Fruit fly (Drosophila melanogaster) whole organism, wandering third instar larva: ENCODE measurements around the gene Mst27D.

Experiments
- Abd-B ChIP-seq: fragments of >200 bp; optimal IDR thresholded peaks from 2 replicates; lab custom pipeline; 2017; ENCODE audit warnings: missing biosample characterization, missing genetic modification characterization
- Dfd ChIP-seq: fragments of >200 bp; optimal IDR thresholded peaks from 2 replicates; lab custom pipeline; 2017; ENCODE audit warnings: missing biosample characterization, missing genetic modification characterization
- Hr78 ChIP-seq: fragments of >200 bp; optimal IDR thresholded peaks from 2 replicates; lab custom pipeline; 2017; ENCODE audit warnings: missing biosample characterization, missing genetic modification characterization
- Mio ChIP-seq: sonication (Bioruptor generic); optimal IDR thresholded peaks from 2 replicates; lab custom pipeline; 2016; ENCODE audit warnings: missing biosample characterization, missing genetic modification characterization
- fru ChIP-seq: fragments of 200-800 bp; sonication (Bioruptor generic); optimal IDR thresholded peaks from 3 replicates; lab custom pipeline; 2016; ENCODE audit warnings: missing biosample characterization, mild to moderate bottlenecking, missing genetic modification characterization
- h ChIP-seq: fragments of 200-800 bp; sonication (Bioruptor generic); optimal IDR thresholded peaks from 3 replicates; lab custom pipeline; 2016; ENCODE audit warnings: missing biosample characterization, mild to moderate bottlenecking, missing genetic modification characterization
- jim ChIP-seq: fragments of 175-275, 200-325 bp; sonication (Bioruptor generic); optimal IDR thresholded peaks from 2 replicates; lab custom pipeline; 2016; ENCODE audit warnings: missing biosample characterization, mild to moderate bottlenecking, missing genetic modification characterization
- tai ChIP-seq: sonication (Bioruptor generic); optimal IDR thresholded peaks from 2 replicates; lab custom pipeline; 2016; ENCODE audit warnings: missing biosample characterization, missing genetic modification characterization

- no peak for TF ChIP-seq fru (GFP tag; lab: Kevin White, UChicago)
- no peak for TF ChIP-seq Dfd (GFP tag; lab: Kevin White, UChicago)
- no peak for TF ChIP-seq h
- TF ChIP-seq jim (GFP tag; lab: Kevin White, UChicago) = no peak
- TF ChIP-seq Hr78 (GFP tag; lab: Kevin White, UChicago) = no peak
- no peak for TF ChIP-seq tai (GFP tag; lab: Kevin White, UChicago)
- TF ChIP-seq Mio (GFP tag; lab: Kevin White, UChicago) = no peak
- no peak for TF ChIP-seq Abd-B
These were observed 10.6 kb upstream of the Mst27D start for dm6 chr2L:7071219-7071618.
